Fruit fly (Drosophila melanogaster): ENCODE data around the gene CG33764.

CG33764 gene

dm6 chr3L:4253611-4254300, 13.5 kb downstream of the CG33764 start (continued):
- peak; percentile 91 for TF ChIP-seq bigmax (GFP tag; optimal IDR thresholded peaks at IDR 0.05)
- no peak for TF ChIP-seq gsb-n (tag; optimal IDR thresholded peaks at IDR 0.05)
- TF ChIP-seq CG18599 (GFP tag; optimal IDR thresholded peaks at IDR 0.05), result no peak
- TF ChIP-seq Sin3A (optimal IDR thresholded peaks at IDR 0.05), result no peak
- no peak; the same call in 2 of the 3 replicates for TF ChIP-seq Opbp (GFP tag; IDR thresholded peaks at IDR 0.05; ENCODE audit: partially characterized antibody)

dm6 chr3L:4252862-4253610, 14.3 kb downstream of the CG33764 start:
- TF ChIP-seq CG1233 (GFP tag; optimal IDR thresholded peaks at IDR 0.05) (peak; percentile 4), rib (GFP tag; IDR thresholded peaks at IDR 0.05) (0 out of 2 replicates have a peak, but pooled peaks have one; percentile 12), Hr39 (optimal IDR thresholded peaks at IDR 0.05) (no peak), lov (optimal IDR thresholded peaks at IDR 0.05) (no peak), lov (GFP tag; IDR thresholded peaks at IDR 0.05) (no peak), nerfin-1 (tag; optimal IDR thresholded peaks at IDR 0.05) (peak; percentile 88), insv (GFP tag; optimal IDR thresholded peaks at IDR 0.05) (peak in 1 of 2 experiments; percentile 15), row (GFP tag; IDR thresholded peaks at IDR 0.05) (peak; percentile 14; the same call in 1 of the 3 replicates), CG17802 (tag; optimal IDR thresholded peaks at IDR 0.05) (peak; percentile 6), CG4360 (GFP tag; IDR thresholded peaks at IDR 0.05) (peak; percentile 60), Aef1 (GFP tag; IDR thresholded peaks at IDR 0.05) (no peak), CG2199 (GFP tag; IDR thresholded peaks at IDR 0.05) (0 out of 3 replicates have a peak, but pooled peaks have one; percentile 27), CG11695 (GFP tag; IDR thresholded peaks at IDR 0.05) (peak; percentile 49; the same call in 1 of the 3 replicates), Pdp1 (GFP tag; optimal IDR thresholded peaks at IDR 0.05) (peak in 1 of 2 experiments; percentile 29), pros (GFP tag; optimal IDR thresholded peaks at IDR 0.05) (peak; percentile 95), crol (GFP tag; IDR thresholded peaks at IDR 0.05) (peak; percentile 77), ftz-f1 (GFP tag; optimal IDR thresholded peaks at IDR 0.05) (peak; percentile 6), CG11560 (tag; IDR thresholded peaks at IDR 0.05) (no peak), PHDP (tag; optimal IDR thresholded peaks at IDR 0.05) (no peak), zfh1 (GFP tag; IDR thresholded peaks at IDR 0.05) (0 out of 3 replicates have a peak, but pooled peaks have one; percentile 13), twi (tag; optimal IDR thresholded peaks at IDR 0.05) (peak; percentile 23), oc (tag; optimal IDR thresholded peaks at IDR 0.05) (no peak), Xrp1 (GFP tag; IDR thresholded peaks at IDR 0.05) (no peak), emc (GFP tag; optimal IDR thresholded peaks at IDR 0.05) (no peak), Med (GFP tag) (peak; percentile 86), Hr78 (GFP tag; optimal IDR thresholded peaks at IDR 0.05) (peak in 1 of 2 experiments; percentile 65), CG12391 (tag; optimal IDR thresholded peaks at IDR 0.05) (no peak), Lpt (GFP tag; optimal IDR thresholded peaks at IDR 0.05) (peak; percentile 81), Trl (optimal IDR thresholded peaks at IDR 0.05) (peak in 1 of 2 experiments; percentile 0), Trl (GFP tag; optimal IDR thresholded peaks at IDR 0.05) (no peak), ken (GFP tag; IDR thresholded peaks at IDR 0.05) (no peak), ato (GFP tag; IDR thresholded peaks at IDR 0.05; ENCODE audit: partially characterized antibody) (no peak), CG15479 (GFP tag; optimal IDR thresholded peaks at IDR 0.05) (peak; percentile 95), psq (GFP tag; optimal IDR thresholded peaks at IDR 0.05) (peak; percentile 74), D (optimal IDR thresholded peaks at IDR 0.05) (peak; percentile 98), D (GFP tag; optimal IDR thresholded peaks at IDR 0.05) (no peak), zf30C (GFP tag; optimal IDR thresholded peaks at IDR 0.05) (peak; percentile 89), cg (GFP tag; optimal IDR thresholded peaks at IDR 0.05) (no peak), sens (GFP tag) (peak; percentile 47), Sry-β (GFP tag; optimal IDR thresholded peaks at IDR 0.05) (peak; percentile 82), Asciz (GFP tag; optimal IDR thresholded peaks at IDR 0.05) (no peak), kni (GFP tag; optimal IDR thresholded peaks at IDR 0.05) (peak; percentile 86)
